Worm (Caenorhabditis elegans) whole organism, L4 larva: ENCODE results near the gene sru-24.
A peak's percentile ranks its signal among the peaks of the same experiment; 100 is the strongest.

Experiments
- D1046.2 ChIP-seq: fragments of 200-800 bp; sonication (Bioruptor generic); IDR thresholded peaks from 2 replicates; pipeline ENCODE4 v1.3.6; 2022; ENCODE audit warnings: missing genetic modification characterization, missing compliant biosample characterization
- F26F4.8 ChIP-seq: fragments of 200-800 bp; sonication (Bioruptor generic); conservative IDR thresholded peaks from 2 replicates; pipeline ENCODE4 v1.3.6; 2022; ENCODE audit warnings: missing genetic modification characterization, missing compliant biosample characterization
- F37D6.2 ChIP-seq: sonication (generic microtip); optimal IDR thresholded peaks from 2 replicates; lab custom pipeline; 2016; ENCODE audit warnings: mild to moderate bottlenecking, missing genetic modification characterization, missing compliant biosample characterization
- F44E2.7 ChIP-seq: fragments of 200-800 bp; sonication (Bioruptor generic); IDR thresholded peaks from 2 replicates; pipeline ENCODE4 v2.1.2; 2022; ENCODE audit warnings: missing genetic modification characterization, missing compliant biosample characterization
- T20F7.1 ChIP-seq: fragments of 200-800 bp; sonication (Bioruptor generic); optimal IDR thresholded peaks from 2 replicates; lab custom pipeline; 2018; ENCODE audit warnings: mild to moderate bottlenecking, missing genetic modification characterization, missing compliant biosample characterization
- T26A8.4 ChIP-seq: fragments of 200-800 bp; sonication (Bioruptor generic); IDR thresholded peaks from 2 replicates; pipeline ENCODE4 v1.3.6; 2022; ENCODE audit warnings: missing genetic modification characterization, missing compliant biosample characterization
- Y48G9A.11 ChIP-seq: fragments of 200-800 bp; sonication (Bioruptor generic); IDR thresholded peaks from 2 replicates; pipeline ENCODE4 v1.3.6; 2022; ENCODE audit warnings: missing genetic modification reagents, missing genetic modification characterization, missing compliant biosample characterization
- ZK546.5 ChIP-seq, 2 experiments: sonication (generic microtip); optimal IDR thresholded peaks; 2 replicates each; lab custom pipeline; 2017; ENCODE audit warnings: missing biosample characterization in 2 of 2, missing genetic modification characterization in 2 of 2
- aha-1 ChIP-seq: fragments of 150-350 bp; peaks from one replicate; lab custom pipeline; 2014; ENCODE audit warnings: missing biosample characterization, missing genetic modification characterization
- aly-2 ChIP-seq: sonication (generic microtip); optimal IDR thresholded peaks from 2 replicates; lab custom pipeline; 2018; ENCODE audit warnings: missing biosample characterization, missing genetic modification characterization
- ama-1 ChIP-seq: fragments of 150-350 bp; optimal IDR thresholded peaks from 2 replicates; lab custom pipeline; 2014; ENCODE audit warnings: inconsistent platforms, mixed read lengths
- arid-1 ChIP-seq: fragments of 200-800 bp; sonication (Bioruptor generic); conservative IDR thresholded peaks from 2 replicates; pipeline ENCODE4 v1.3.6; 2022; ENCODE audit warnings: missing genetic modification reagents, missing genetic modification characterization, missing compliant biosample characterization
- ceh-28 ChIP-seq: fragments of 150-350 bp; optimal IDR thresholded peaks from 2 replicates; lab custom pipeline; 2014; ENCODE audit warnings: missing biosample characterization, missing genetic modification reagents, missing genetic modification characterization
- ceh-32 ChIP-seq: sonication (generic microtip); optimal IDR thresholded peaks from 2 replicates; lab custom pipeline; 2016; ENCODE audit warnings: mild to moderate bottlenecking, missing genetic modification characterization, missing compliant biosample characterization; ENCODE audit not compliant: poor library complexity
- ceh-44 ChIP-seq: fragments of 200-800 bp; sonication (Bioruptor generic); IDR thresholded peaks from 2 replicates; pipeline ENCODE4 v1.3.6; 2022; ENCODE audit warnings: missing genetic modification reagents, missing genetic modification characterization, missing compliant biosample characterization
- ceh-82 ChIP-seq: sonication (generic microtip); optimal IDR thresholded peaks from 2 replicates; lab custom pipeline; 2017; ENCODE audit warnings: missing biosample characterization, missing genetic modification characterization
- ctbp-1 ChIP-seq: fragments of 200-800 bp; sonication (Bioruptor generic); IDR thresholded peaks from 2 replicates; pipeline ENCODE4 v1.3.6; 2022; ENCODE audit warnings: missing genetic modification reagents, missing genetic modification characterization, missing compliant biosample characterization
- daf-19 ChIP-seq: fragments of 200-800 bp; sonication (Bioruptor generic); conservative IDR thresholded peaks from 2 replicates; pipeline ENCODE4 v1.3.6; 2022; ENCODE audit warnings: missing genetic modification characterization, missing compliant biosample characterization
- daf-8 ChIP-seq: fragments of 200-800 bp; sonication (Bioruptor generic); IDR thresholded peaks from 2 replicates; pipeline ENCODE4 v1.3.6; 2022; ENCODE audit warnings: missing genetic modification characterization, missing compliant biosample characterization
- dmd-6 ChIP-seq: fragments of 200-800 bp; sonication (Bioruptor generic); IDR thresholded peaks from 2 replicates; pipeline ENCODE4 v1.3.6; 2022; ENCODE audit warnings: missing genetic modification reagents, missing genetic modification characterization, missing compliant biosample characterization
- dmd-9 ChIP-seq: fragments of 200-800 bp; sonication (Bioruptor generic); IDR thresholded peaks from 2 replicates; pipeline ENCODE4 v1.3.6; 2022; ENCODE audit warnings: missing genetic modification reagents, missing genetic modification characterization, missing compliant biosample characterization
- dve-1 ChIP-seq: sonication (generic microtip); optimal IDR thresholded peaks from 2 replicates; lab custom pipeline; 2017; ENCODE audit warnings: antibody characterized with exemption, mild to moderate bottlenecking, missing genetic modification characterization, missing compliant biosample characterization; ENCODE audit not compliant: insufficient read depth
- egl-27 ChIP-seq: sonication (generic microtip); optimal IDR thresholded peaks from 3 replicates; lab custom pipeline; 2017; ENCODE audit warnings: missing biosample characterization, missing genetic modification reagents, missing genetic modification characterization
- egl-43 ChIP-seq: fragments of 200-800 bp; sonication (Bioruptor generic); IDR thresholded peaks from 2 replicates; pipeline ENCODE4 v1.3.6; 2022; ENCODE audit warnings: missing genetic modification reagents, missing genetic modification characterization, missing compliant biosample characterization
- fkh-10 ChIP-seq: fragments of 150-350 bp; optimal IDR thresholded peaks from 2 replicates; lab custom pipeline; 2014; ENCODE audit warnings: missing biosample characterization, missing genetic modification reagents, missing genetic modification characterization
- hlh-11 ChIP-seq: fragments of 200-800 bp; sonication (Bioruptor generic); optimal IDR thresholded peaks from 2 replicates; lab custom pipeline; 2018; ENCODE audit warnings: mild to moderate bottlenecking, missing genetic modification characterization, missing compliant biosample characterization
- hlh-30 ChIP-seq: sonication (generic microtip); optimal IDR thresholded peaks from 2 replicates; lab custom pipeline; 2017; ENCODE audit warnings: antibody characterized with exemption, mild to moderate bottlenecking, missing genetic modification characterization, missing compliant biosample characterization; ENCODE audit not compliant: insufficient read depth
- lin-1 ChIP-seq: fragments of 200-800 bp; sonication (Bioruptor generic); IDR thresholded peaks from 2 replicates; pipeline ENCODE4 v1.3.6; 2022; ENCODE audit warnings: missing genetic modification reagents, missing genetic modification characterization, missing compliant biosample characterization
- lin-38 ChIP-seq: fragments of 200-800 bp; sonication (Bioruptor generic); IDR thresholded peaks from 2 replicates; pipeline ENCODE4 v1.3.6; 2022; ENCODE audit warnings: missing genetic modification reagents, missing genetic modification characterization, missing compliant biosample characterization
- mes-2 ChIP-seq: sonication (generic microtip); optimal IDR thresholded peaks from 2 replicates; lab custom pipeline; 2016; ENCODE audit warnings: missing genotype, mild to moderate bottlenecking, missing genetic modification characterization, missing compliant biosample characterization; ENCODE audit not compliant: poor library complexity, severe bottlenecking
- mxl-3 ChIP-seq: fragments of 200-800 bp; sonication (Bioruptor generic); optimal IDR thresholded peaks from 2 replicates; lab custom pipeline; 2018; ENCODE audit warnings: mild to moderate bottlenecking, missing genetic modification characterization, missing compliant biosample characterization
- nhr-10 ChIP-seq: fragments of 150-350 bp; optimal IDR thresholded peaks from 2 replicates; lab custom pipeline; 2014; ENCODE audit warnings: missing biosample characterization, missing genetic modification characterization
- nhr-11 ChIP-seq: fragments of 150-350 bp; optimal IDR thresholded peaks from 2 replicates; lab custom pipeline; 2014; ENCODE audit warnings: missing biosample characterization, missing genetic modification characterization
- nhr-237 ChIP-seq: sonication (generic microtip); optimal IDR thresholded peaks from 2 replicates; lab custom pipeline; 2017; ENCODE audit warnings: missing biosample characterization, missing genetic modification characterization
- nhr-28 ChIP-seq: fragments of 150-350 bp; optimal IDR thresholded peaks from 2 replicates; lab custom pipeline; 2014; ENCODE audit warnings: missing biosample characterization, missing genetic modification characterization
- nhr-6 ChIP-seq: fragments of 150-350 bp; optimal IDR thresholded peaks from 2 replicates; lab custom pipeline; 2014; ENCODE audit warnings: missing biosample characterization, missing genetic modification characterization
- nhr-77 ChIP-seq: fragments of 150-350 bp; optimal IDR thresholded peaks from 2 replicates; lab custom pipeline; 2014; ENCODE audit warnings: missing biosample characterization, missing genetic modification characterization
- pqm-1 ChIP-seq: sonication (generic microtip); optimal IDR thresholded peaks from 2 replicates; lab custom pipeline; 2017; ENCODE audit warnings: missing biosample characterization, missing genetic modification characterization
- rbr-2 ChIP-seq: sonication (generic microtip); optimal IDR thresholded peaks from 2 replicates; lab custom pipeline; 2016; ENCODE audit warnings: missing genotype, missing genetic modification characterization, missing compliant biosample characterization
- skn-1 ChIP-seq: fragments of 150-350 bp; optimal IDR thresholded peaks from 2 replicates; lab custom pipeline; 2014; ENCODE audit warnings: missing biosample characterization, missing genetic modification characterization
- snpc-4 ChIP-seq: fragments of 150-350 bp; optimal IDR thresholded peaks from 2 replicates; lab custom pipeline; 2014; ENCODE audit warnings: missing biosample characterization, missing genetic modification characterization
- vab-7 ChIP-seq: fragments of 200-800 bp; sonication (Bioruptor generic); IDR thresholded peaks from 2 replicates; pipeline ENCODE4 v1.3.6; 2022; ENCODE audit warnings: missing genetic modification reagents, missing genetic modification characterization, missing compliant biosample characterization
- zag-1 ChIP-seq: fragments of 150-350 bp; optimal IDR thresholded peaks from 2 replicates; lab custom pipeline; 2014; ENCODE audit warnings: missing biosample characterization, missing genetic modification characterization
- zip-11 ChIP-seq: fragments of 200-800 bp; sonication (Bioruptor generic); IDR thresholded peaks from 2 replicates; pipeline ENCODE4 v1.3.6; 2022; ENCODE audit warnings: missing genetic modification characterization, missing compliant biosample characterization
- ztf-7 ChIP-seq: fragments of 150-350 bp; optimal IDR thresholded peaks from 2 replicates; lab custom pipeline; 2014; ENCODE audit warnings: missing biosample characterization, missing genetic modification characterization

Gene sru-24

ce11 chrV:635630-636029 is 35.6 kb downstream of the sru-24 start (continued):
- TF ChIP-seq aly-2 (tag; lab: Kevin White, UChicago) = no peak
- no peak for TF ChIP-seq F37D6.2 (tag; lab: Kevin White, UChicago)
- peak; percentile 66 for TF ChIP-seq dve-1 (tag; lab: Kevin White, UChicago)
- TF ChIP-seq hlh-11 = peak; percentile 84
- peak; percentile 78 for TF ChIP-seq mxl-3 (GFP tag; lab: Kevin White, UChicago)
- TF ChIP-seq ctbp-1 (GFP tag; lab: Robert Waterston, UW) = no peak
- TF ChIP-seq, all 104 proteins: peak for 17

ce11 chrV:634855-635254 is 36.4 kb downstream of the sru-24 start, which contains the start of gene F48G7.10:
Gene F48G7.10, minus strand, starts transcription at chrV:634955.
- no peak for TF ChIP-seq zag-1 (tag; lab: Kevin White, UChicago)
- no peak for TF ChIP-seq nhr-6
- TF ChIP-seq dmd-6 (GFP tag; lab: Robert Waterston, UW) = no peak
- no peak for TF ChIP-seq zip-11 (GFP tag; lab: Robert Waterston, UW)
- no peak for TF ChIP-seq ama-1 (lab: Kevin White, UChicago)
- no peak for TF ChIP-seq rbr-2 (tag; lab: Kevin White, UChicago)
- TF ChIP-seq arid-1 (GFP tag; lab: Robert Waterston, UW) = no peak
- no peak for TF ChIP-seq lin-1 (GFP tag; lab: Robert Waterston, UW)
- no peak for TF ChIP-seq nhr-237 (tag; lab: Kevin White, UChicago)
- TF ChIP-seq daf-19 (GFP tag; lab: Robert Waterston, UW) = no peak
- no peak for TF ChIP-seq F26F4.8 (GFP tag; lab: Robert Waterston, UW)
- no peak for TF ChIP-seq skn-1 (tag; lab: Kevin White, UChicago)
- no peak for TF ChIP-seq vab-7 (GFP tag; lab: Robert Waterston, UW)
- no peak for TF ChIP-seq dmd-9 (GFP tag; lab: Robert Waterston, UW)
- TF ChIP-seq ceh-44 (GFP tag; lab: Robert Waterston, UW) = no peak
- TF ChIP-seq aly-2 (tag; lab: Kevin White, UChicago) = no peak
- no peak for TF ChIP-seq nhr-77 (tag; lab: Kevin White, UChicago)
- TF ChIP-seq nhr-11 (tag; lab: Kevin White, UChicago) = no peak

ce11 chrV:631832-632231 is 39.4 kb downstream of the sru-24 start:
- no peak for TF ChIP-seq fkh-10 (GFP tag; lab: Kevin White, UChicago)
- peak; percentile 38 for TF ChIP-seq dve-1 (tag; lab: Kevin White, UChicago)
- peak; percentile 10 for TF ChIP-seq hlh-30 (tag; lab: Kevin White, UChicago)
- TF ChIP-seq Y48G9A.11 (GFP tag; lab: Robert Waterston, UW) = no peak
- TF ChIP-seq egl-43 (GFP tag; lab: Robert Waterston, UW) = no peak
- TF ChIP-seq daf-8 (GFP tag; lab: Robert Waterston, UW) = no peak
- no peak for TF ChIP-seq ceh-28 (tag; lab: Kevin White, UChicago)
- TF ChIP-seq lin-38 (GFP tag; lab: Robert Waterston, UW) = no peak
- TF ChIP-seq nhr-28 = peak; percentile 48
- peak; percentile 27 for TF ChIP-seq mes-2
- TF ChIP-seq dmd-6 (GFP tag; lab: Robert Waterston, UW) = 0 out of 2 replicates have a peak, but pooled peaks have one; percentile 18
- no peak for TF ChIP-seq pqm-1 (tag; lab: Kevin White, UChicago)
- TF ChIP-seq snpc-4 (tag; lab: Kevin White, UChicago) = no peak

- TF ChIP-seq nhr-10 (tag; lab: Kevin White, UChicago) = no peak
- no peak for TF ChIP-seq D1046.2 (GFP tag; lab: Robert Waterston, UW)
- no peak for TF ChIP-seq ceh-32
- TF ChIP-seq dve-1 (tag; lab: Kevin White, UChicago) = no peak
- no peak for TF ChIP-seq ceh-82 (tag; lab: Kevin White, UChicago)
- no peak for TF ChIP-seq Y48G9A.11 (GFP tag; lab: Robert Waterston, UW)
- TF ChIP-seq F44E2.7 (GFP tag; lab: Robert Waterston, UW) = no peak
- TF ChIP-seq ztf-7 = no peak
- TF ChIP-seq nhr-6 = no peak
- no peak for TF ChIP-seq nhr-11 (tag; lab: Kevin White, UChicago)
- no peak for TF ChIP-seq egl-27
- TF ChIP-seq T20F7.1 (GFP tag; lab: Kevin White, UChicago) = no peak
- TF ChIP-seq ZK546.5 (tag; optimal IDR thresholded peaks at IDR 0.05; lab: Kevin White, UChicago) = no peak
- TF ChIP-seq F26F4.8 (GFP tag; lab: Robert Waterston, UW) = no peak
- no peak for TF ChIP-seq aha-1
- no peak for TF ChIP-seq mxl-3 (GFP tag; lab: Kevin White, UChicago)
- TF ChIP-seq T26A8.4 (GFP tag; lab: Robert Waterston, UW) = no peak
Measured at ce11 chrV:628527-628926, 42.7 kb downstream of the sru-24 start, which contains the start of gene F48G7.9. Gene F48G7.9, minus strand, starts transcription at chrV:628627.
